Fruit fly (Drosophila melanogaster): ENCODE results near the gene CG13639.
A peak's percentile ranks its signal among the peaks of the same experiment; 100 is the strongest.

Gene CG13639

dm6 chr3R:24886470-24886869 is 26.3 kb upstream of the CG13639 start (continued):
- no peak for TF ChIP-seq chif (GFP tag; optimal IDR thresholded peaks at IDR 0.05)
- TF ChIP-seq Drgx (GFP tag; IDR thresholded peaks at IDR 0.05): peak; percentile 47
- TF ChIP-seq lmd (GFP tag; IDR thresholded peaks at IDR 0.05): peak; percentile 19; the same call in 1 of the 2 replicates
- peak; percentile 31 for TF ChIP-seq Blimp-1 (GFP tag; optimal IDR thresholded peaks at IDR 0.05)
- no peak for TF ChIP-seq CG18262 (tag; optimal IDR thresholded peaks at IDR 0.05)
- no peak for TF ChIP-seq maf-S (GFP tag; optimal IDR thresholded peaks at IDR 0.05)
- TF ChIP-seq lola (GFP tag; optimal IDR thresholded peaks at IDR 0.05): no peak
- TF ChIP-seq org-1 (GFP tag; optimal IDR thresholded peaks at IDR 0.05): no peak
- no peak for TF ChIP-seq CG15011 (GFP tag; optimal IDR thresholded peaks at IDR 0.05)
- TF ChIP-seq CG14050 (GFP tag; IDR thresholded peaks at IDR 0.05): no peak
- TF ChIP-seq CG11696 (GFP tag; IDR thresholded peaks at IDR 0.05): no peak
- TF ChIP-seq tap (tag; optimal IDR thresholded peaks at IDR 0.05): no peak
- no peak for TF ChIP-seq CG17829 (tag; optimal IDR thresholded peaks at IDR 0.05)
- no peak for TF ChIP-seq Dek (tag; optimal IDR thresholded peaks at IDR 0.05)

- peak; percentile 53 for TF ChIP-seq sr (GFP tag; IDR thresholded peaks at IDR 0.05)
- no peak for TF ChIP-seq Hr3 (GFP tag; optimal IDR thresholded peaks at IDR 0.05)
- TF ChIP-seq tll (GFP tag; optimal IDR thresholded peaks at IDR 0.05): no peak
- TF ChIP-seq chinmo (GFP tag; IDR thresholded peaks at IDR 0.05; ENCODE audit: partially characterized antibody): 0 out of 4 replicates have a peak, but pooled peaks have one; percentile 37
- peak in 1 of 2 experiments; percentile 5 for TF ChIP-seq Pdp1 (GFP tag; optimal IDR thresholded peaks at IDR 0.05)
These were observed 18.5 kb upstream of the CG13639 start for dm6 chr3R:24878655-24879054.

dm6 chr3R:24876843-24877457 is 16.8 kb upstream of the CG13639 start, which contains the start of the genes CG11089 and CG31381:
TSS of gene CG11089 (plus strand) at chr3R:24877045.
TSS of gene CG31381 (plus strand) at chr3R:24877045.
- no peak for TF ChIP-seq Dfd (GFP tag; optimal IDR thresholded peaks at IDR 0.05)
- no peak for TF ChIP-seq sim (GFP tag; IDR thresholded peaks at IDR 0.05)
- TF ChIP-seq Meics (GFP tag; optimal IDR thresholded peaks at IDR 0.05): peak; percentile 32
- no peak for TF ChIP-seq CG11504 (tag; optimal IDR thresholded peaks at IDR 0.05)
- no peak for TF ChIP-seq CG7745 (tag; optimal IDR thresholded peaks at IDR 0.05)
- TF ChIP-seq MESR4 (GFP tag; optimal IDR thresholded peaks at IDR 0.05): peak; percentile 22
- TF ChIP-seq bab2 (GFP tag; optimal IDR thresholded peaks at IDR 0.05): no peak
- TF ChIP-seq E2f2 (GFP tag; IDR thresholded peaks at IDR 0.05): peak; percentile 97
- peak; percentile 5 for TF ChIP-seq CG3281 (GFP tag; optimal IDR thresholded peaks at IDR 0.05)
- peak; percentile 46 for TF ChIP-seq CG9727 (GFP tag; optimal IDR thresholded peaks at IDR 0.05)
- no peak for TF ChIP-seq CG15073 (GFP tag; optimal IDR thresholded peaks at IDR 0.05)
- no peak for TF ChIP-seq otp (GFP tag; IDR thresholded peaks at IDR 0.05)
- TF ChIP-seq CG14860 (GFP tag; IDR thresholded peaks at IDR 0.05; ENCODE audit: partially characterized antibody): no peak
- TF ChIP-seq bigmax (GFP tag; optimal IDR thresholded peaks at IDR 0.05): no peak
- TF ChIP-seq Scr (GFP tag; IDR thresholded peaks at IDR 0.05; ENCODE audit: partially characterized antibody): 0 out of 2 replicates have a peak, but pooled peaks have one; percentile 4
- no peak for TF ChIP-seq ind (GFP tag; optimal IDR thresholded peaks at IDR 0.05)
- TF ChIP-seq CG10267 (tag; optimal IDR thresholded peaks at IDR 0.05): peak; percentile 45
- peak; percentile 45 for TF ChIP-seq caup (GFP tag; optimal IDR thresholded peaks at IDR 0.05; ENCODE audit: severe bottlenecking)
- TF ChIP-seq NK7.1 (GFP tag; optimal IDR thresholded peaks at IDR 0.05): no peak
- TF ChIP-seq kay (GFP tag; optimal IDR thresholded peaks at IDR 0.05): no peak
- TF ChIP-seq cwo (GFP tag; optimal IDR thresholded peaks at IDR 0.05): peak; percentile 94
- no peak for TF ChIP-seq CG17186 (GFP tag; optimal IDR thresholded peaks at IDR 0.05)
- no peak for TF ChIP-seq CG17612 (GFP tag; IDR thresholded peaks at IDR 0.05)
- TF ChIP-seq ems (GFP tag; optimal IDR thresholded peaks at IDR 0.05): no peak
- no peak for TF ChIP-seq CG14667 (GFP tag; IDR thresholded peaks at IDR 0.05)
- TF ChIP-seq CG7928 (GFP tag; optimal IDR thresholded peaks at IDR 0.05): no peak
- no peak for TF ChIP-seq CG16815 (GFP tag; optimal IDR thresholded peaks at IDR 0.05)
- peak; percentile 50 for TF ChIP-seq pzg (GFP tag; optimal IDR thresholded peaks at IDR 0.05)
- no peak for TF ChIP-seq org-1 (GFP tag; optimal IDR thresholded peaks at IDR 0.05)
